Fruit fly (Drosophila melanogaster): ENCODE measurements around the gene CG18095.

The CG18095 gene

DNA sequence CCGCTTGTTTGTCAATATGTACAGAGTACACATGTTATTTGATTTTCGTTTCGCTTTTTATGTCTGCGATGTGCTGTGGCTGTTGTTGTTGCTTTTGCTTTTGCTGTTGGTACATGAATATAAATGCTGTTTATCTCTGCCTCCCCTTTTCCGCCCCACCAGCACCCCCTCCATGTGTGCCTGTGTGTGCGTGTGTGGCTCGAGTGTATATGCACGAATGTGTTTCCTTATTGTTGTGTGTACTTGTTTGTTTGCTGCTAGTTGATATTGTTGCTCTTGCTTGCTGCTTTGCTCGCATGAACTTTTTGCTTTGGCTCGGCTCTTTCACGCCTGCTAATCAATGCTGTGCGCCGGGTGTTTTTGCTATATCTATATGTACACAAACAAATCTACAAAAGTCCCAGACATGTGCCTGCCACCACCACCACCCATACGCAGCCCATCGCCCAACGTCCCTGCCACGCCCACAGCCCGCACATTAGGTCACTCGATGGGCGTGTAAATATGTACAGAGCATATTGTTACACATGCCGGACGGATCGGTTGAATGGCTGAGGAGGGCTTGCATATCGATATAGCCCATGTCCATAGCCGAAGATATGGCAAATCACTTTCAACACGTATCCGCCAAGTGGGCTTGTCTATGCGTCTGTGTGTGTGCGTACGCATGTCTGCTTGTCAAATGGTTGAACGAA is 7.1 kb downstream of the CG18095 start:
- no peak for TF ChIP-seq psq (optimal IDR thresholded peaks at IDR 0.05)
- TF ChIP-seq Myc (optimal IDR thresholded peaks at IDR 0.05) = no peak
- no peak for TF ChIP-seq ttk (optimal IDR thresholded peaks at IDR 0.05)
- TF ChIP-seq h (optimal IDR thresholded peaks at IDR 0.05) = no peak
- no peak for TF ChIP-seq insv (optimal IDR thresholded peaks at IDR 0.05)

DNA sequence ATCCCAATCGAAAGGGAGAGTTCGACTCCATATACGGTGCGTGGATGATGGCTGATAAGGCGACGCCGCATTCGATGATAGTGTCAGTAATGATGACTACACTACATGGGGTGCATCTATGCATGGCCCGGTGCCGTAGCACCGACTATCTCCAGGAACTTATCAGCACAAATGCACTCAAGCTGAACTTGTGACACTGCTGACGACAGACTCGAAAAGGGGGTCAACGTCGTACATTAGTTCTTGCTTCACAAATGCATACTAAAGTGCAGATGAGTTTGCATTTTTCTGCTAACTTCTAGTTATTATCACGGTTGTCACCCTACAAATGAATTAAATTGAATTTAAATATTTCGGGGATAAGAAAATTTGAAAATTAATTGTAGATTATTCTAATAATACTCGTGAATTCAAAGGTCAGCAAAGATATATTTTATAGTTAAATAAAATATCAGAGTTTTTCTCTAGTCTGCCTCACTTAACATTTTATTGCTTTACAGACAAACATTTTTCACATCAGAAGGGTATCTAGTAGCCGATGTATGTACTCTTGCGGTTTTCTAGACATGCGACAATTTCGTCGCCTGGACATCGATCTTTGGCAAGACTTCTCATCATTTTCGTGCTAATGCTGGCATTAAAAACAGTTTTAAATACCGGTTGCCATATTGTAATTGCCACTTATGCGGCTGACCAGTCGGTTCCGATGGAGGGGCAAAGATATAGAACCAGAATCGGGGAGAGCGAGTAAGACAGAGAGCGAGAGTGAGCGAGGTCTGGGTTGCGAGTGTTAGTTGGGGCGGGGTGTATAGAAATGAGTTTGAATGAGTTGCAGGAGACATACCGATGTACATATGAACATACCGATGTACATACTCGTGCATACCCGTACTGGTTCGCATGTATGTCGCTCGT is 7.9 kb downstream of the CG18095 start:
- TF ChIP-seq insv (optimal IDR thresholded peaks at IDR 0.05) (no peak), h (optimal IDR thresholded peaks at IDR 0.05) (no peak), Myc (optimal IDR thresholded peaks at IDR 0.05) (no peak), ttk (optimal IDR thresholded peaks at IDR 0.05) (no peak)

DNA sequence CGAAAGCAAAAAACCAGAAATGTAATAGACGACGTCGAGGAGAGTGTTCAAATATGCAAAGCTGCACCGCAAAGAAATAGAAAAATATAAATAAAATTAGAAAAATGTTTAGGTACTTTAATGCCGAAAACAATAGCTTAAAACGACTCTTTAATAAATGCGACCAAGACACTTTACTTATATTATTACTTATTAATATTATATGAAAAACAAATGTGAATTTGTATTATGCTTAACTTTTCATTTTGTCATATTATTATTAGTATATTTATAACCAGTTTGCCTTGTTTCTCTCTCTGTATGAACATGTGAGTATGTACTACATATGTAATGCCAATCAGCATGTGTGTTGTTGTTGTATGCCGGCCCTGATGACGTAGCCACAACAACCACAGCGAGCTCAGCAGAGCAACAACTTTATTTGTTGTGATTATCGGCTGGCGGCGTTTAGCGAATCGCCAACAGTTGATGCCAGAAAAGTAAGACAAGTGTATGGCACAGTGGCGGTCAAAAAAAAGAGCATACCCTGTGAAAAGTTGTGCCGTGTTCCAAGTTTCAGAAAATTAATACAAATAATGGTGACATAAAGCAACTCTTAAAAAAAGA is 9.1 kb downstream of the CG18095 start:
- TF ChIP-seq psq (optimal IDR thresholded peaks at IDR 0.05) = no peak
- no peak for TF ChIP-seq h (optimal IDR thresholded peaks at IDR 0.05)

DNA sequence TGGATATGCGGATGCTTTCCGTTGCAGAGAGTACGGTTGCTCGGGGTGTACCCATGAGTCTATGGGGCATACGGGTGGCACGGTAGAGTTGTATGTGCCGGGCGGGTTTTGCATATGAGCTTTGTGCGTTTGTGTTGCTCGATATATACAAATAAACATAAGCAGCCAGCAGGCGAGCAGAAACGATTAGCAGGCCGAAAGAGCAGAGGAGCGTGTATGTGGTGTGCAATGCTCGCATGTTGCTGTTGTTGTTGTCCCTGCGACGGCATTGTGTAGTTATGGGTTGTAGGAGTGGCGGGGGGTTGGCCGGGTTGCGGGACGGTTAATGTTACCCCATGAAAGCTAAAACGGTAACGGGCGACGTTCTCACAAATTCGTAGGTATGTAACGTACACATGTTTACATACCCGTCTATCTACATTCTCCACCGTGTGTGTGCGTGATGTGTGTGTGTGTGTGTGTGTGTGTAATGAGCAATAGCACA is 9.7 kb downstream of the CG18095 start:
- no peak for TF ChIP-seq h (optimal IDR thresholded peaks at IDR 0.05)
- TF ChIP-seq psq (optimal IDR thresholded peaks at IDR 0.05) = no peak
- TF ChIP-seq ttk (optimal IDR thresholded peaks at IDR 0.05) = no peak
- no peak for TF ChIP-seq insv (optimal IDR thresholded peaks at IDR 0.05)
- TF ChIP-seq Sin3A (optimal IDR thresholded peaks at IDR 0.05) = no peak
- no peak for TF ChIP-seq Myc (optimal IDR thresholded peaks at IDR 0.05)

DNA sequence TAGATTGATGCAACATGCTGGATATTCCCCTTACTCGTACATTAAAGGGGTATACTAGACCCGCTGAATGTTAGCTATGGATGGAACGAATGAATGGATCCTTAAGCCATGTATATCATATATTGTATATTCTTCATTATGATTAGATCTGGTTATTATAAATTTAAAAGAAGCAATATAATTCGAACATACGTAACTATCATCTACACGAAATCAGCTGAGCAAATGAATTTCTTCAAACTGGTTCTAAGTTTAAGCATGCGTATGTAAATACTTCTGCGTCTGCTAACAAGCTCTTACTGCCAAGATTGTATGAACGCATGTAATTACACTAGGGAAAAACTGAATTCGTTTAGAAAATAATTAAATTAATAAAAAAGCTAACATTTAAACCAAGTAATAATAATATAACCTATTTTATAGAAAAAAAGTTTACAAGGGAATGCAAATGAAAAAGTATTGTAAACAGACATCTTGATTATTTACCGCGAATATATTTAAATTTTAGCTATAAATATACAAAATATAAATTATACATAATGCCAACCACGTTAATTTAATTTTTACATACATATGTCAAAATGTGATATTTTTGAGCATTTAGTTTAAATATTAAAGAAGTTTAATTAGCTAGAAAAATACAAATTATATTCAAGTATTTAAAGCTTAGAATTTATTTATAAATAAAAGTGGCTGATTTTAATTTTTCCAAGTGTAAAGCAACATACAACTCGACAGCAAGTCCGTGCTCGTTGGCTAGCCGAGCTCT is 10.3 kb downstream of the CG18095 start:
- no peak for TF ChIP-seq insv (optimal IDR thresholded peaks at IDR 0.05)
- TF ChIP-seq ttk (optimal IDR thresholded peaks at IDR 0.05) = no peak
- no peak for TF ChIP-seq Sin3A (optimal IDR thresholded peaks at IDR 0.05)
- no peak for TF ChIP-seq psq (optimal IDR thresholded peaks at IDR 0.05)
- no peak for TF ChIP-seq Myc (optimal IDR thresholded peaks at IDR 0.05)
- TF ChIP-seq h (optimal IDR thresholded peaks at IDR 0.05) = no peak

DNA sequence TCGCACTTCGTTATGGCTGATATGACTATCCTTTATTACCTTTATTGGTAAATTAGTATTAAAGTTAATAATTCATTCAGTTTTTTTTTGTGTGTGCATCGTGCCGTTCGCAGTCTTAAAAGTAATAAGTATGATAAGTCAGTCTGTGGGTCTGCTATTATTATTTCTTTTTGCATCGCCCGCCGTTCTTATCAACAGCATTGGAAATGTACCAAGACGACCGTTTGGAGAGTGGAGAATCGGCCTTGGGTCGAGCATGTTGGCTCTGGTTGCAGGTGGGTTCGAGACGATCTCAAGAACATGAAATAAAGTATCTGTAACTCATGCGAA is 10.8 kb downstream of the CG18095 start:
- no peak for TF ChIP-seq psq (optimal IDR thresholded peaks at IDR 0.05)

DNA sequence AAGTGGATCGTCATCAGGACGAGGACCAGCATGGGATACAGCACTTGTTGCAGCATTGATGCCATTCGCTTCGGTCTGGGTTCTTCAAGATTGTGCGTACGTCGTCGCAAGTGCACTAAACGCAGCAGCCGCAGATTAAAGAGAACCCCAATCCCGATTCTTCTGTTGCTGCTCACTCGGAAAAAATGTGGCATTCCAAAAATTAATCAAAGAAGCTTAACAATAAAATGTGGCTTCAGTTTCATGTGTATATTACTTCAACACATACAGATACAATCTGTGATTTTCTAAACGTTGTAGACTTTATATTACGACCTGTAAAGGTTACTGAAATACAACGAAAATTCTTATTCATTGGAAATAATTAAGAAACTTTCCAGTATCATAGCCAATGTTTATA is 11.2 kb downstream of the CG18095 start, which contains the start of gene NimC3:
Gene NimC3, minus strand, starts transcription at position 101 of the 400 bp plus-strand sequence.
- TF ChIP-seq Myc (optimal IDR thresholded peaks at IDR 0.05) = no peak
- TF ChIP-seq psq (optimal IDR thresholded peaks at IDR 0.05) = no peak
- no peak for TF ChIP-seq h (optimal IDR thresholded peaks at IDR 0.05)
- no peak for TF ChIP-seq ttk (optimal IDR thresholded peaks at IDR 0.05)
- TF ChIP-seq insv (optimal IDR thresholded peaks at IDR 0.05) = no peak
- no peak for TF ChIP-seq Sin3A (optimal IDR thresholded peaks at IDR 0.05)

DNA sequence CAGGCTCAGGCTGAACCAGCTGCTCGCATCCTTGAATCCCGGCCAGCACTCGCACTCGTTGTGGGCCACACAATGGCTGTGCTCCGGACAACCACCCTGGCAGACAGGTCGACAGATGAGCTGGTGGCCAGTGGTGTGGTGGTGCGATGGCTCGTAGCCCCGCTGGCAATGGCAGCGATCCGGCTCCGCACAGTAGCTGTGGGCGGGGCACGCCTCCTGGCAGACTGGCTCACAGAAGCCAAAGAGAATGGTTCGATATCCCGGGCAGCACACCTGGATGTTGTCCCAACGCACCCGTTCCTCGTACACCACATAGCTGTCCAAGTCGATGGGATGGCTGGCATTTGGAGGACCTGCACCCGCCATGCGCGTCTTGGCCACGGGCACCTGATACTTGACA is 11.7 kb downstream of the CG18095 start:
- TF ChIP-seq Myc (optimal IDR thresholded peaks at IDR 0.05) = no peak
- no peak for TF ChIP-seq insv (optimal IDR thresholded peaks at IDR 0.05)
- TF ChIP-seq Sin3A (optimal IDR thresholded peaks at IDR 0.05) = no peak
- TF ChIP-seq h (optimal IDR thresholded peaks at IDR 0.05) = no peak
- no peak for TF ChIP-seq ttk (optimal IDR thresholded peaks at IDR 0.05)
- TF ChIP-seq psq (optimal IDR thresholded peaks at IDR 0.05) = no peak

DNA sequence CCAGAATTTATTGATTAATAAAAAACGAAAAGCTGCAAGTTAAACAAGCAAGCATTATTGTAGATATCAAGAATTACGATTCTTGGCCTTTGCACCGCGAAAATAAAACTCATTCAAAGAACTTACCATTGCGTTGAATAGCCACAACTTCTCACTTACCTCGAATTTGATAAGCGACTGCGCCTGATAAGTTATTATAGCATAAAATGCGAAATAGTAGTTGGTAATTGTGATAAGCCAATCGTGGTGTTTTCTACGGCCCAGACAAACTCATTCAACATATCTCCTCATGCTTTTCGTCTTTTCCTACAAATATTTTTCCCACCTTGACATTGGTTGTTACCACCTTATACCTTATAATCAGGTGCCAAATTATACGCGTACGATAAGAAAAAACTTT is 16.2 kb downstream of the CG18095 start:
- TF ChIP-seq Myc (optimal IDR thresholded peaks at IDR 0.05) = no peak
- no peak for TF ChIP-seq Sin3A (optimal IDR thresholded peaks at IDR 0.05)
- TF ChIP-seq psq (optimal IDR thresholded peaks at IDR 0.05) = no peak
- no peak for TF ChIP-seq h (optimal IDR thresholded peaks at IDR 0.05)
- no peak for TF ChIP-seq insv (optimal IDR thresholded peaks at IDR 0.05)
- no peak for TF ChIP-seq ttk (optimal IDR thresholded peaks at IDR 0.05)

DNA sequence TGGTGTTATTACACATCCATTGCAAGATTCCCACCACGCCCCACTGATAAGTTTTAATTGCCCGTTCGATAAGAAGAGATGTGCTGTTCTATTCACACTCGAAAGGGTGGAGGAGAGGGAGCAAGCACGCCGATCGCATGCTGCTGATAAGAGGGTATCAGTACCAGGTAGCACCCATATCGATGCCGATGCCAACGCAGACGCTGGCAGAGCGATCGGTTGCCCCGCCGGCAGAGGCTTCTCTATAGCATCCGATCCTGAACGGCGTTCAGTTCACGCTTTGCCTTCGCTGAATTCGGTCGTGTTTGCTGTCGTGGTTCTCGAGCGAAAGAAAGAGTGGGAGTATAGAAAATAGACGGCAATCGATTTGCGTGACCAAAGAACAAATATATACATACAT is 17.9 kb downstream of the CG18095 start:
- TF ChIP-seq ttk (optimal IDR thresholded peaks at IDR 0.05) (no peak), insv (optimal IDR thresholded peaks at IDR 0.05) (no peak), Sin3A (optimal IDR thresholded peaks at IDR 0.05) (no peak), h (optimal IDR thresholded peaks at IDR 0.05) (no peak), Myc (optimal IDR thresholded peaks at IDR 0.05) (no peak), psq (optimal IDR thresholded peaks at IDR 0.05) (no peak)

DNA sequence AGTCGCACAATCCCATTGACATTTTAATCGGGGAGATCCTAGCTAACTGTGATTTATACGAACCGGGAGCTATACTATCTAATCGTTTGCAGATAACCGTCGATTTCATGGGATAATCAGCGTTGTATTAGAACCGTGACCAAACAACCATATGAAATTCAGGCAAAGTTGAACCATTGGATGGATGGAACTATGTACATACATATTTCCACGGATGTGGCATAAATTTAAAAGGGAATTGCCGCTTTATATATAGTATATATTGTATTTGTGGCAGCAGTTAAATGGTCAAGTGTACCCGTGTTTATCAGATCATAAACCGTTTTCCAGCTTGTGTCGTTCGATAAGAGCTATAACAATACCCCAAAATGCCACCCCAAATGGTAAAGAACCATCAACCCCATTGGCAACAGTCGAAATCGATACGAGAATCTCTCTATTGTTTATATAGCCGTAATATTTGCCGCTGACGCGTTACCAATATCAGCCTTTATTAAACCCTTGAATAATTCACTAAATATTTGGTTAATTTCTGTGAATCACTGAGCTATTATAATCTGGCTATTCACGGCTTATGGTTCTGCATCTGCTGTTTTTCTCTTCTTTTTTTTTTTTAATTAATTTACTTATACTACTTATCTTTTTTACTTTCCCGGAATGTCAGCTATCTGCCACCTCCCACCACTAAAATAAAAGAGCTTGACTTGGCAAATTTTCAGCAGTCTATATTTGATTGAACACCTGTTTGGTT is 18.9 kb downstream of the CG18095 start, which contains the start of gene bgm:
Gene bgm, plus strand, starts transcription at position 701 of the 751 bp plus-strand sequence.
- TF ChIP-seq psq (optimal IDR thresholded peaks at IDR 0.05) = no peak
- no peak for TF ChIP-seq insv (optimal IDR thresholded peaks at IDR 0.05)
- no peak for TF ChIP-seq Sin3A (optimal IDR thresholded peaks at IDR 0.05)
- no peak for TF ChIP-seq ttk (optimal IDR thresholded peaks at IDR 0.05)
- TF ChIP-seq Myc (optimal IDR thresholded peaks at IDR 0.05) = no peak
- TF ChIP-seq h (optimal IDR thresholded peaks at IDR 0.05) = no peak

All from Kc167 (cell line).